Worm (Caenorhabditis elegans) whole organism, L3 larva: Measurements from ENCODE around the gene chil-5.

Source experiments
- ZK546.5 ChIP-seq: sonication (generic microtip); optimal IDR thresholded peaks from 2 replicates; lab custom pipeline; 2017; ENCODE audit warnings: missing biosample characterization, missing genetic modification characterization
- ceh-16 ChIP-seq: sonication (generic microtip); optimal IDR thresholded peaks from 2 replicates; lab custom pipeline; 2017; ENCODE audit warnings: missing biosample characterization, missing genetic modification characterization
- ceh-9 ChIP-seq: sonication (generic microtip); optimal IDR thresholded peaks from 2 replicates; lab custom pipeline; 2018; ENCODE audit warnings: missing biosample characterization, missing genetic modification characterization
- egl-27 ChIP-seq: sonication (generic microtip); optimal IDR thresholded peaks from 4 replicates; lab custom pipeline; 2017; ENCODE audit warnings: missing biosample characterization, missing genetic modification reagents, missing genetic modification characterization
- elt-1 ChIP-seq: fragments of 150-350 bp; optimal IDR thresholded peaks from 2 replicates; lab custom pipeline; 2014; ENCODE audit warnings: missing biosample characterization, missing genetic modification characterization
- elt-2 ChIP-seq: sonication (generic microtip); optimal IDR thresholded peaks from 2 replicates; lab custom pipeline; 2016; ENCODE audit warnings: missing genetic modification reagents, mild to moderate bottlenecking, missing genetic modification characterization, missing compliant biosample characterization
- fkh-10 ChIP-seq: sonication (generic microtip); optimal IDR thresholded peaks from 2 replicates; lab custom pipeline; 2017; ENCODE audit warnings: missing biosample characterization, missing genetic modification reagents, missing genetic modification characterization
- fkh-2 ChIP-seq: fragments of 150-350 bp; optimal IDR thresholded peaks from 2 replicates; lab custom pipeline; 2014; ENCODE audit warnings: missing biosample characterization, missing genetic modification reagents, missing genetic modification characterization
- fos-1 ChIP-seq: fragments of 150-350 bp; optimal IDR thresholded peaks from 2 replicates; lab custom pipeline; 2014; ENCODE audit warnings: missing biosample characterization, missing genetic modification characterization
- hmg-11 ChIP-seq: sonication (generic microtip); optimal IDR thresholded peaks from 2 replicates; lab custom pipeline; 2016; ENCODE audit warnings: missing genetic modification characterization, missing compliant biosample characterization
- jun-1 ChIP-seq: fragments of 150-350 bp; optimal IDR thresholded peaks from 2 replicates; lab custom pipeline; 2014; ENCODE audit warnings: missing biosample characterization, missing genetic modification reagents, missing genetic modification characterization
- lin-39 ChIP-seq: fragments of 150-350 bp; optimal IDR thresholded peaks from 2 replicates; lab custom pipeline; 2018; ENCODE audit warnings: missing biosample characterization, missing genetic modification reagents, missing genetic modification characterization
- lsy-12 ChIP-seq: sonication (generic microtip); optimal IDR thresholded peaks from 2 replicates; lab custom pipeline; 2016; ENCODE audit warnings: mild to moderate bottlenecking, missing genetic modification characterization, missing compliant biosample characterization
- mdl-1 ChIP-seq: fragments of 150-350 bp; optimal IDR thresholded peaks from 2 replicates; lab custom pipeline; 2014; ENCODE audit warnings: missing biosample characterization, missing genetic modification characterization
- mml-1 ChIP-seq: fragments of 150-350 bp; sonication (generic microtip); optimal IDR thresholded peaks from 3 replicates; lab custom pipeline; 2014; ENCODE audit warnings: missing biosample characterization, missing genetic modification characterization
- nhr-11 ChIP-seq: fragments of 150-350 bp; optimal IDR thresholded peaks from 2 replicates; lab custom pipeline; 2014; ENCODE audit warnings: missing biosample characterization, missing genetic modification characterization
- nhr-12 ChIP-seq: fragments of 150-350 bp; optimal IDR thresholded peaks from 2 replicates; lab custom pipeline; 2014; ENCODE audit warnings: missing biosample characterization, missing genetic modification characterization
- nhr-23 ChIP-seq: fragments of 150-350 bp; optimal IDR thresholded peaks from 2 replicates; lab custom pipeline; 2014; ENCODE audit warnings: missing biosample characterization, missing genetic modification reagents, missing genetic modification characterization
- nhr-237 ChIP-seq: fragments of 150-350 bp; optimal IDR thresholded peaks from 2 replicates; lab custom pipeline; 2014; ENCODE audit warnings: missing biosample characterization, missing genetic modification characterization
- nhr-25 ChIP-seq: sonication (generic microtip); optimal IDR thresholded peaks from 2 replicates; lab custom pipeline; 2017; ENCODE audit warnings: missing biosample characterization, missing genetic modification characterization
- nhr-28 ChIP-seq: fragments of 150-350 bp; optimal IDR thresholded peaks from 2 replicates; lab custom pipeline; 2014; ENCODE audit warnings: missing biosample characterization, missing genetic modification characterization
- nhr-43 ChIP-seq: sonication (generic microtip); optimal IDR thresholded peaks from 2 replicates; lab custom pipeline; 2016; ENCODE audit warnings: mild to moderate bottlenecking, missing genetic modification characterization, missing compliant biosample characterization; ENCODE audit not compliant: poor library complexity, severe bottlenecking
- nhr-67 ChIP-seq: fragments of 150-350 bp; optimal IDR thresholded peaks from 2 replicates; lab custom pipeline; 2014; ENCODE audit warnings: missing biosample characterization, missing genetic modification characterization
- nhr-77 ChIP-seq: fragments of 150-350 bp; optimal IDR thresholded peaks from 2 replicates; lab custom pipeline; 2014; ENCODE audit warnings: missing biosample characterization, missing genetic modification characterization
- pqm-1 ChIP-seq: fragments of 150-350 bp; optimal IDR thresholded peaks from 2 replicates; lab custom pipeline; 2017; ENCODE audit warnings: missing biosample characterization, missing genetic modification characterization, inconsistent platforms
- skn-1 ChIP-seq: fragments of 150-350 bp; optimal IDR thresholded peaks from 2 replicates; lab custom pipeline; 2014; ENCODE audit warnings: missing biosample characterization, missing genetic modification characterization
- snpc-4 ChIP-seq: fragments of 150-350 bp; optimal IDR thresholded peaks from 2 replicates; lab custom pipeline; 2014; ENCODE audit warnings: missing biosample characterization, missing genetic modification characterization
- tbx-2 ChIP-seq: sonication (generic microtip); optimal IDR thresholded peaks from 2 replicates; lab custom pipeline; 2016; ENCODE audit warnings: mild to moderate bottlenecking, missing genetic modification characterization, missing compliant biosample characterization
- unc-62 ChIP-seq: fragments of 150-350 bp; sonication (generic microtip); optimal IDR thresholded peaks from 4 replicates; lab custom pipeline; 2014; ENCODE audit warnings: missing biosample characterization, missing genetic modification reagents, missing genetic modification characterization
- zag-1 ChIP-seq: fragments of 150-350 bp; optimal IDR thresholded peaks from 2 replicates; lab custom pipeline; 2014; ENCODE audit warnings: missing biosample characterization, missing genetic modification characterization
- ztf-11 ChIP-seq: fragments of 150-350 bp; optimal IDR thresholded peaks from 2 replicates; lab custom pipeline; 2014; ENCODE audit warnings: missing biosample characterization, missing genetic modification characterization
- ztf-4 ChIP-seq: fragments of 150-350 bp; optimal IDR thresholded peaks from 2 replicates; lab custom pipeline; 2014; ENCODE audit warnings: missing biosample characterization, missing genetic modification characterization

The chil-5 gene

DNA sequence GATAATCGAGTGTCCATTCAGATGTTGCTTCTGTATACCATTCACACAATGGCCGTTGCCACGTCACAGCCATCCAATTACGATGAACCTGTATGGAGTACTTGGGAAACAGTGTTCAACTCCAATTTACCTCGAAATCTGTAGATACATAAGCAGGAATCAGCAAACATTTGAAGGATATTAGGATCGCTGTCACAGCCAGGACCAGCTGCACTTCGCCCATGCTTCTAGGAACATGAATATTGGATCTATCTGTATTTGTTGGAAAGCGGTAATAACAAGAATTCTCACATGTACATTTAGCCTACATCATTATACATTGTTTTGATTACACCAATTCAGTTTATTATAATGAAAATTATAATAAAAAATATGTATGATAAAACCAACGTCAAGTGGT is 26.7 kb upstream of the chil-5 start, which contains the start of gene algn-8:
Gene algn-8 (minus strand): TSS at position 227 of the 400 bp plus-strand sequence.
- TF ChIP-seq fkh-2 (tag; lab: Kevin White, UChicago) (no peak), nhr-12 (tag; lab: Kevin White, UChicago) (no peak), nhr-237 (tag; lab: Kevin White, UChicago) (no peak), snpc-4 (tag; lab: Kevin White, UChicago) (no peak), nhr-28 (tag; lab: Kevin White, UChicago) (no peak), nhr-67 (tag; lab: Kevin White, UChicago) (no peak), fos-1 (no peak), skn-1 (no peak), nhr-23 (tag; lab: Kevin White, UChicago) (no peak), nhr-77 (tag; lab: Kevin White, UChicago) (no peak), zag-1 (tag; lab: Kevin White, UChicago) (no peak), pqm-1 (tag; lab: Kevin White, UChicago) (no peak), unc-62 (GFP tag; lab: Kevin White, UChicago) (no peak), ZK546.5 (no peak), fkh-10 (GFP tag; lab: Kevin White, UChicago) (no peak), lin-39 (tag; lab: Kevin White, UChicago) (no peak)

DNA sequence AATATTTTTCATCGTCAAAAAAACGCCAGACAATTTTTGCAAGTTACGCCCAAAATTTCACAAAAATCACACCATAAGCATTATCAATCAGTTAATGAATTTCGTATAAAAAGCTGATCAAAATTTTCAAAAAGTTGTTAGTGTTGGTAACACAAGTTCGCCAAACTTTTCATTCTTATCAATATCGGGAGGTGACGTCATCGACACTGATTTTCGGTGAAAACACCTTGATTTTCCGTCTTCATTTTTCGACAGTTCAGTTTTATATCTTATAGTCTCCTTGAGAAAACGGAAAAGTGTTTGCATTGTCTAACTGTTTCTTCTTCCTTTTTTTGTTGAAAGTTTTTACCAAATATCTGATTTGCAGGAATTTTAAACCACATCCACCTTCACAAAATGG is 21.4 kb upstream of the chil-5 start, which contains the start of gene C08H9.15:
Gene C08H9.15 (plus strand): TSS at position 368 of the 400 bp plus-strand sequence.
- no peak for TF ChIP-seq nhr-11 (tag; lab: Kevin White, UChicago)
- peak; percentile 30 for TF ChIP-seq nhr-25
- TF ChIP-seq hmg-11 (tag; lab: Kevin White, UChicago): no peak
- TF ChIP-seq, all 47 proteins: peak for 1

DNA sequence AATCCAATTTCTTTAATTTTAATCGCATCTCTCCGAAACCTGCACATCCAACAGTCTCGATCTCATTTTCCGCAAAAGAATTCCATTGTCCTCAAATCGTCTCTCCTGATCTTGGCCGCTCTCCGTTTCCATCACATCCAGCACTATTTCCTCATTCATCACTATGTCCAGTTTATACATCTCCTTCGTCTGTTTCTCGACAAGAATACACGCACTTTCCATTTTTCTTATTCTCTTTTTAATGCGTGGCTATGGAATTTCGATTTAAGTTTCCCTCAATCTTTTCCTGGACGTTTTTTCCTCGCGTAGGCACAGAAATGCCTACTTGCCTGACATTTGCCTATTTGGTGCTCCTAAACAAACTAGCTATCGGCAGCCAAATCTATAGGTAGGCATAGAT is 20.3 kb upstream of the chil-5 start:
- TF ChIP-seq elt-1 (tag; lab: Kevin White, UChicago): no peak
- no peak for TF ChIP-seq jun-1 (tag; lab: Kevin White, UChicago)
- peak; percentile 32 for TF ChIP-seq nhr-23 (tag; lab: Kevin White, UChicago)

DNA sequence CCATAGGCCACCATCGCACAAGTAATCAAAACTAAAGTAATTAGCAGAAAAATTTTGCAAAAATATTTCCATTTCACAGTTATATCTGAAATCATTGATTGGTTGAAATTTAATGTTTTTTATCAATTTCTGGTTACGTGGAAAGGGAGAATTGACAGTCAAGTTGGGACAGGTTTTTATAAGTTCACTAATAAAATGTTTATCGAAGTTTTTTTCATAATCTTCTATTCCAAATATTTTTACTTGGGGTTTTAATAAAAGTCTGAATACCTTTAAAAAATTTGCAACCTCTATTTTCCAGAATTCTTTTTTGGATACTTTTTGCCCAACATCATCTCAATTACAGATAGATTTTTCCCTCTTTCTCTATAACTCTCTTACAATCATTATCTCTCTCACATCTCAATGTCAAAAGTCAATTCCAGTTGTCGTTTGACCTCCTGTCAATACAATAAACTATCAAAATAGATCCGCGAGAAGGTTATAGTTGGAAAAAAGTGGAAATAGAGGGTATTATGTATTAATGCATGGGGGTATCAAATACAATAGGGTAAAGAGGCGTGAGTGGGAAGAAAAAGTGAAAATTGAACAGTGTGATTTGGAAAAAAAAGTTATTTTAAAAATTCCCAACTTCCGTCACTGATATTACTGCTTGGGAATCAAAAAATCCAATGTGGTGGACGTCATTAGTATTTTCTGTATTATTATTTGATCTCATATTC is 15.2 kb upstream of the chil-5 start, which contains the start of the genes chil-2 and ctsa-3.2:
Gene chil-2 (minus strand): TSS at position 101 of the 722 bp plus-strand sequence.
Gene ctsa-3.2 (plus strand): TSS at position 672 of the 722 bp plus-strand sequence.
- TF ChIP-seq hmg-11 (tag; lab: Kevin White, UChicago) (no peak), nhr-25 (no peak), elt-1 (tag; lab: Kevin White, UChicago) (no peak), lin-39 (tag; lab: Kevin White, UChicago) (no peak), elt-2 (tag; lab: Kevin White, UChicago) (no peak), tbx-2 (no peak), ztf-11 (tag; lab: Kevin White, UChicago) (no peak), nhr-28 (tag; lab: Kevin White, UChicago) (no peak), unc-62 (GFP tag; lab: Kevin White, UChicago) (no peak), nhr-43 (tag; lab: Kevin White, UChicago) (no peak), snpc-4 (tag; lab: Kevin White, UChicago) (no peak)

DNA sequence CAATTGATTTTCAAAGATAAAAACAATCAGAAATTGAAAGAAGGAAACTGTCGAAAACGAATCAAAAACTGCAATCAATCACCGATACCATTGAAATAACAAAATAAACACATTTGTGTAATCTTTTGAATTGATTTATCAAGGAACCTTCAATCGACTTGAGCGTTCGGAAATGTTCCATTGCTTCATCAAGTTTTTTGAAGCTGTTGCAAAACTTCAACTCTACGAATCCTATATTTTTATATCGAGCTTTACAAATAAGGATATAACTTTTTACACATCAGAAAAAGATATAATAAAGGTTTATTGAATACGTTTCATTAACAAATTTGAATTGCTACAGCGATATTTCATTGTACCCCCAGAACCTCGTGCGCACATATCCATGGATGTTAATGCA is 13.5 kb upstream of the chil-5 start, which contains the start of gene chil-8:
Gene chil-8 (minus strand): TSS at position 101 of the 400 bp plus-strand sequence.
- no peak for TF ChIP-seq fos-1
- TF ChIP-seq hmg-11 (tag; lab: Kevin White, UChicago): no peak
- no peak for TF ChIP-seq egl-27 (tag; lab: Kevin White, UChicago)
- no peak for TF ChIP-seq elt-2 (tag; lab: Kevin White, UChicago)
- TF ChIP-seq ceh-16 (tag; lab: Kevin White, UChicago): no peak
- no peak for TF ChIP-seq ztf-4 (tag; lab: Kevin White, UChicago)
- TF ChIP-seq mml-1 (tag; lab: Kevin White, UChicago): no peak
- no peak for TF ChIP-seq tbx-2
- TF ChIP-seq lsy-12 (tag; lab: Kevin White, UChicago): no peak
- TF ChIP-seq ZK546.5: no peak
- no peak for TF ChIP-seq nhr-43 (tag; lab: Kevin White, UChicago)
- no peak for TF ChIP-seq mdl-1 (tag; lab: Kevin White, UChicago)
- no peak for TF ChIP-seq ceh-9
- TF ChIP-seq, all 47 proteins: peak for 0
